Fruit fly (Drosophila melanogaster) whole organism, embryonic: Measurements from ENCODE around the gene CG5290.

ENCODE experiments used
- CG1024 ChIP-seq: fragments of 200-800 bp; sonication (Bioruptor generic); IDR thresholded peaks from 2 replicates; pipeline ENCODE4 v1.3.6; 2022; ENCODE audit warnings: missing biosample characterization, missing genetic modification characterization
- CG10274 ChIP-seq: fragments of 200-800 bp; sonication (Bioruptor generic); optimal IDR thresholded peaks from 3 replicates; lab custom pipeline; 2017; ENCODE audit warnings: missing biosample characterization, mild to moderate bottlenecking, missing genetic modification characterization
- CG12769 ChIP-seq: fragments of 200-800 bp; sonication (Bioruptor generic); optimal IDR thresholded peaks from 2 replicates; lab custom pipeline; 2019; ENCODE audit warnings: missing biosample characterization, mild to moderate bottlenecking, missing genetic modification characterization, moderate library complexity
- CG1529 ChIP-seq: fragments of 200-800 bp; sonication (Bioruptor generic); optimal IDR thresholded peaks from 3 replicates; lab custom pipeline; 2018; ENCODE audit warnings: missing biosample characterization, missing genetic modification characterization
- CG3163 ChIP-seq: fragments of 200-800 bp; sonication (Bioruptor generic); optimal IDR thresholded peaks from 3 replicates; lab custom pipeline; 2016; ENCODE audit warnings: missing biosample characterization, missing genetic modification characterization
- GATAe ChIP-seq: fragments of 200-800 bp; sonication (Bioruptor generic); conservative IDR thresholded peaks from 2 replicates; pipeline ENCODE4 v1.3.6; 2022; ENCODE audit warnings: missing biosample characterization, missing genetic modification characterization
- Gsc ChIP-seq: fragments of 200-800 bp; sonication (Bioruptor generic); IDR thresholded peaks from 2 replicates; pipeline ENCODE4 v1.3.6; 2022; ENCODE audit warnings: missing biosample characterization, missing genetic modification characterization
- HmgZ ChIP-seq: fragments of 200-800 bp; sonication (Bioruptor generic); optimal IDR thresholded peaks from 2 replicates; lab custom pipeline; 2018; ENCODE audit warnings: missing biosample characterization, mild to moderate bottlenecking, missing genetic modification characterization
- Jarid2 ChIP-seq: fragments of 200-800 bp; sonication (Bioruptor generic); optimal IDR thresholded peaks from 3 replicates; lab custom pipeline; 2017; ENCODE audit warnings: mild to moderate bottlenecking, missing biosample characterization, missing genetic modification reagents, missing genetic modification characterization
- Stat92E ChIP-seq, 3 experiments: fragments of >200 bp in 2 of 3; fragments of 200-800 bp in 1 of 3; sonication (Bioruptor generic) in 1 of 3; optimal IDR thresholded peaks; 2 replicates each; lab custom pipeline; 2017 to 2019; ENCODE audit warnings: missing biosample characterization in 3 of 3, missing genetic modification characterization in 3 of 3, mild to moderate bottlenecking in 1 of 3, moderate library complexity in 1 of 3
- Taf1 ChIP-seq: fragments of 200-800 bp; sonication (Bioruptor generic); IDR thresholded peaks from 2 replicates; pipeline ENCODE4 v1.3.6; 2022; ENCODE audit warnings: missing biosample characterization, missing genetic modification characterization
- cad ChIP-seq: fragments of >200 bp; optimal IDR thresholded peaks from 2 replicates; lab custom pipeline; 2017; ENCODE audit warnings: missing biosample characterization, missing genetic modification characterization
- cas ChIP-seq: fragments of 200-800 bp; sonication (Bioruptor generic); IDR thresholded peaks from 2 replicates; pipeline ENCODE4 v1.3.6; 2022; ENCODE audit warnings: missing biosample characterization, missing genetic modification characterization
- caup ChIP-seq: fragments of 200-800 bp; sonication (Bioruptor generic); optimal IDR thresholded peaks from 3 replicates; lab custom pipeline; 2017; ENCODE audit warnings: missing biosample characterization, mild to moderate bottlenecking, missing genetic modification characterization, moderate library complexity; ENCODE audit not compliant: severe bottlenecking
- fd96Cb ChIP-seq: fragments of 200-800 bp; sonication (Bioruptor generic); optimal IDR thresholded peaks from 2 replicates; lab custom pipeline; 2018; ENCODE audit warnings: missing biosample characterization, mild to moderate bottlenecking, missing genetic modification characterization, moderate library complexity
- jing ChIP-seq: fragments of 200-800 bp; sonication (Bioruptor generic); optimal IDR thresholded peaks from 2 replicates; lab custom pipeline; 2018; ENCODE audit warnings: missing biosample characterization, mild to moderate bottlenecking, missing genetic modification characterization
- mam ChIP-seq: fragments of 200-800 bp; sonication (Bioruptor generic); optimal IDR thresholded peaks from 3 replicates; lab custom pipeline; 2016; ENCODE audit warnings: missing biosample characterization, missing genetic modification characterization
- salm ChIP-seq: fragments of 200-800 bp; sonication (Bioruptor generic); optimal IDR thresholded peaks from 2 replicates; lab custom pipeline; 2018; ENCODE audit warnings: missing biosample characterization, mild to moderate bottlenecking, missing genetic modification characterization
- sna ChIP-seq: fragments of 200-800 bp; sonication (Bioruptor generic); IDR thresholded peaks from 2 replicates; pipeline ENCODE4 v1.3.6; 2022; ENCODE audit warnings: missing biosample characterization, missing genetic modification characterization; ENCODE audit not compliant: partially characterized antibody
- sob ChIP-seq: fragments of 200-800 bp; sonication (Bioruptor generic); IDR thresholded peaks from 2 replicates; pipeline ENCODE4 v1.3.6; 2022; ENCODE audit warnings: missing biosample characterization, missing genetic modification characterization

The CG5290 gene

dm6 chr3L:17878781-17879360 is 33.5 kb downstream of the CG5290 start, which contains the start of gene CG7408 (continued):
- TF ChIP-seq cas (GFP tag; lab: Robert Waterston, UW) (no peak), caup (GFP tag; lab: Kevin White, UChicago) (no peak), CG1529 (no peak), CG10274 (GFP tag; lab: Kevin White, UChicago) (no peak), Jarid2 (GFP tag; lab: Kevin White, UChicago) (peak; percentile 73), sna (no peak), sob (GFP tag; lab: Robert Waterston, UW) (no peak), salm (tag; lab: Kevin White, UChicago) (no peak), CG12769 (tag; lab: Kevin White, UChicago) (no peak), GATAe (GFP tag; lab: Robert Waterston, UW) (no peak), Gsc (GFP tag; lab: Robert Waterston, UW) (no peak), cad (GFP tag; lab: Kevin White, UChicago) (no peak), HmgZ (tag; lab: Kevin White, UChicago) (peak; percentile 10), jing (no peak), mam (GFP tag; lab: Kevin White, UChicago) (no peak), fd96Cb (no peak), Taf1 (GFP tag; lab: Robert Waterston, UW) (no peak), Stat92E (GFP tag; optimal IDR thresholded peaks at IDR 0.05; lab: Kevin White, UChicago) (no peak), CG3163 (GFP tag; lab: Kevin White, UChicago) (peak; percentile 95), CG1024 (no peak)
